Worm (Caenorhabditis elegans): ENCODE results near the gene ZK1290.5.
A peak's percentile ranks its signal among the peaks of the same experiment; 100 is the strongest.

Gene ZK1290.5

ce11 chrII:7529078-7529683, at the start of gene ZK1290.5:
ZK1290.5 (plus strand) TSS chrII:7529643.
- no peak for TF ChIP-seq ref-1 (GFP tag; conservative IDR thresholded peaks at IDR 0.05)
- TF ChIP-seq flt-1 (GFP tag; IDR thresholded peaks at IDR 0.05), result no peak
- TF ChIP-seq cog-1 (tag; optimal IDR thresholded peaks at IDR 0.05), result peak; percentile 5

- TF ChIP-seq klf-2 (GFP tag; conservative IDR thresholded peaks at IDR 0.05), result no peak
- TF ChIP-seq T22C8.4 (GFP tag; IDR thresholded peaks at IDR 0.05), result no peak
- no peak for TF ChIP-seq ztf-29 (GFP tag; IDR thresholded peaks at IDR 0.05)
- no peak for TF ChIP-seq ztf-23 (GFP tag; IDR thresholded peaks at IDR 0.05)
- no peak for TF ChIP-seq tab-1 (GFP tag; IDR thresholded peaks at IDR 0.05)
- TF ChIP-seq flt-1 (GFP tag; IDR thresholded peaks at IDR 0.05), result no peak
- TF ChIP-seq ref-1 (GFP tag; conservative IDR thresholded peaks at IDR 0.05), result no peak
- TF ChIP-seq cog-1 (tag; optimal IDR thresholded peaks at IDR 0.05), result no peak
- TF ChIP-seq med-1 (GFP tag; optimal IDR thresholded peaks at IDR 0.05; ENCODE audit: insufficient read depth), result no peak
These were observed 46.4 kb upstream of the ZK1290.5 start, which contains the start of gene cah-2 for ce11 chrII:7483009-7483408. cah-2 (minus strand) TSS chrII:7483109.

DNA sequence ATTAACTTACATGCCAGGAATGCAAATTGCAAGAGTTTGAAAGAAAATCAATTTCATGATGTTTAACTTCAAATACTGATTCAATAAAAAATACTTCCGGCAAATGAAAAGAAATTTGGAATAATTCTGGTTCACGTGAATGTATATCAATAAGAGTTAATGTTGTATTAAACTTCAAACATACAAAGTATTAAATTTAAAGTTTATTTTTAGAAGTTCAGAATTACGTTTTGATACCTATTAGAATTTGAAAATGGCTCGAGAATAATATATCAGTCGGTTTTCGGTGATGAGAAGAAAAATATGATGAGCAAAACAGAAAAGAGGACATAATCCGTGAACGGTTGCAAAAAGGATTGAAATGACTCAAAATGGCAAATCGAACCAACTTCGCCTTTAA, 39.8 kb upstream of the ZK1290.5 start, which contains the start of gene D1022.9:
Gene D1022.9, minus strand, starts transcription at position 101 of the 400 bp plus-strand sequence.
- no peak for TF ChIP-seq klf-2 (GFP tag; conservative IDR thresholded peaks at IDR 0.05)

DNA sequence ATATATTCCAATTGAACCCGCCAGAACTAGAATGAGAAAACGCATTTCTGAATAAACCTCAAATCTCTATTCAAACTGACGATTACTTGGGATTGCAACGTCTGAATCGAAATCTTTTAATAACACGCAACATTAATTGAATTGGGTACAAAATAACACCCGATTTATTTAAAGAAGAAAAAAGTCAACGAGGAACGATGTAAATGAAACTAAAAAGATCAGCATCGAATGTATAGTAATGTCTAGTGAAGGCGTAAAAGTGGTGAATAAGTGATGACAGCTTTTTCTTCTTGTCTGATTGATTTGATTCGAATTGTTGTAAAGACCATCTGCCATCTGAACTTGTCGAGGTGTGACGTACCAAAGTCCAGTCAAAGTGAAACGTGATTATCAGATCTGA, 35.8 kb upstream of the ZK1290.5 start, which contains the start of gene nas-23:
Gene nas-23, minus strand, starts transcription at position 101 of the 400 bp plus-strand sequence.
- TF ChIP-seq flt-1 (GFP tag; IDR thresholded peaks at IDR 0.05), result no peak
- TF ChIP-seq cog-1 (tag; optimal IDR thresholded peaks at IDR 0.05), result no peak
- TF ChIP-seq T22C8.4 (GFP tag; IDR thresholded peaks at IDR 0.05), result no peak
- no peak for TF ChIP-seq med-1 (GFP tag; optimal IDR thresholded peaks at IDR 0.05; ENCODE audit: insufficient read depth)
- no peak for TF ChIP-seq ztf-23 (GFP tag; IDR thresholded peaks at IDR 0.05)
- TF ChIP-seq tab-1 (GFP tag; IDR thresholded peaks at IDR 0.05), result no peak
- TF ChIP-seq ref-1 (GFP tag; conservative IDR thresholded peaks at IDR 0.05), result no peak
- TF ChIP-seq ztf-29 (GFP tag; IDR thresholded peaks at IDR 0.05), result no peak
- no peak for TF ChIP-seq klf-2 (GFP tag; conservative IDR thresholded peaks at IDR 0.05)

- TF ChIP-seq ref-1 (GFP tag; conservative IDR thresholded peaks at IDR 0.05) (no peak), T22C8.4 (GFP tag; IDR thresholded peaks at IDR 0.05) (no peak), flt-1 (GFP tag; IDR thresholded peaks at IDR 0.05) (no peak), ztf-29 (GFP tag; IDR thresholded peaks at IDR 0.05) (no peak), tab-1 (GFP tag; IDR thresholded peaks at IDR 0.05) (no peak), med-1 (GFP tag; optimal IDR thresholded peaks at IDR 0.05; ENCODE audit: insufficient read depth) (no peak), klf-2 (GFP tag; conservative IDR thresholded peaks at IDR 0.05) (no peak), ztf-23 (GFP tag; IDR thresholded peaks at IDR 0.05) (no peak), cog-1 (tag; optimal IDR thresholded peaks at IDR 0.05) (no peak)
These were observed 35.3 kb upstream of the ZK1290.5 start, which contains the start of gene R10H1.1 for ce11 chrII:7494155-7494554. R10H1.1 (plus strand) TSS chrII:7494455.

ce11 chrII:7496070-7496469, 33.4 kb upstream of the ZK1290.5 start, which contains the start of gene spi-1:
spi-1 (plus strand) TSS chrII:7496247.
- TF ChIP-seq tab-1 (GFP tag; IDR thresholded peaks at IDR 0.05), result no peak
- TF ChIP-seq cog-1 (tag; optimal IDR thresholded peaks at IDR 0.05), result no peak
- TF ChIP-seq ref-1 (GFP tag; conservative IDR thresholded peaks at IDR 0.05), result no peak
- TF ChIP-seq ztf-29 (GFP tag; IDR thresholded peaks at IDR 0.05), result no peak
- TF ChIP-seq klf-2 (GFP tag; conservative IDR thresholded peaks at IDR 0.05), result no peak
- no peak for TF ChIP-seq ztf-23 (GFP tag; IDR thresholded peaks at IDR 0.05)
- no peak for TF ChIP-seq T22C8.4 (GFP tag; IDR thresholded peaks at IDR 0.05)
- TF ChIP-seq med-1 (GFP tag; optimal IDR thresholded peaks at IDR 0.05; ENCODE audit: insufficient read depth), result no peak
- TF ChIP-seq flt-1 (GFP tag; IDR thresholded peaks at IDR 0.05), result no peak

DNA sequence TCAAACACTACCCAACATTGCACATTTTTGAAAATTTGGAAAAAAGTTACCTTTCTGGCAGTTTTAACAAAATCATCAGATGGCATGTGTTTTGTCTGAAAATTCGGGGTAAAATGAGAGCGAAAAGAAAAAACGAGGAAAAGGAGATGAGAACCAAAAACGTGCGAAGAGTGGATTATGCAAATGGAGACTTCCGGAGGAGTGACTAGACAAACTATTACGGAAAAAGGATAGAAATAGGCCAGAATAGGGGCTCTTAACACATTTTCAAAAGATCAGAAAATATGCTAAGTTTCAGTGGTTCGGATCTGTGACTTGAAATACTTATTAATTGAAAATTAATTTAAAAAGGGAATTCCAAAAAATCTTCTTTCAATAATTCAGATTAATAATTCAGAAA, 30.1 kb upstream of the ZK1290.5 start, which contains the start of gene srab-14:
Gene srab-14, minus strand, starts transcription at position 101 of the 400 bp plus-strand sequence.
- no peak for TF ChIP-seq ref-1 (GFP tag; conservative IDR thresholded peaks at IDR 0.05)
- no peak for TF ChIP-seq med-1 (GFP tag; optimal IDR thresholded peaks at IDR 0.05; ENCODE audit: insufficient read depth)
- TF ChIP-seq T22C8.4 (GFP tag; IDR thresholded peaks at IDR 0.05), result no peak
- TF ChIP-seq flt-1 (GFP tag; IDR thresholded peaks at IDR 0.05), result no peak
- TF ChIP-seq tab-1 (GFP tag; IDR thresholded peaks at IDR 0.05), result no peak
- no peak for TF ChIP-seq cog-1 (tag; optimal IDR thresholded peaks at IDR 0.05)
- no peak for TF ChIP-seq ztf-29 (GFP tag; IDR thresholded peaks at IDR 0.05)
- TF ChIP-seq klf-2 (GFP tag; conservative IDR thresholded peaks at IDR 0.05), result no peak
- TF ChIP-seq ztf-23 (GFP tag; IDR thresholded peaks at IDR 0.05), result no peak

- TF ChIP-seq med-1 (GFP tag; optimal IDR thresholded peaks at IDR 0.05; ENCODE audit: insufficient read depth), result no peak
- no peak for TF ChIP-seq cog-1 (tag; optimal IDR thresholded peaks at IDR 0.05)
- TF ChIP-seq ztf-29 (GFP tag; IDR thresholded peaks at IDR 0.05), result no peak
- no peak for TF ChIP-seq klf-2 (GFP tag; conservative IDR thresholded peaks at IDR 0.05)
- no peak for TF ChIP-seq ztf-23 (GFP tag; IDR thresholded peaks at IDR 0.05)
- no peak for TF ChIP-seq ref-1 (GFP tag; conservative IDR thresholded peaks at IDR 0.05)
- TF ChIP-seq flt-1 (GFP tag; IDR thresholded peaks at IDR 0.05), result no peak
- no peak for TF ChIP-seq tab-1 (GFP tag; IDR thresholded peaks at IDR 0.05)
- no peak for TF ChIP-seq T22C8.4 (GFP tag; IDR thresholded peaks at IDR 0.05)
These were observed 24.4 kb upstream of the ZK1290.5 start, which contains the start of gene C28F5.1 for ce11 chrII:7505005-7505404. C28F5.1 (plus strand) TSS chrII:7505305.

- TF ChIP-seq flt-1 (GFP tag; IDR thresholded peaks at IDR 0.05), result no peak
- TF ChIP-seq tab-1 (GFP tag; IDR thresholded peaks at IDR 0.05), result no peak
- no peak for TF ChIP-seq ztf-29 (GFP tag; IDR thresholded peaks at IDR 0.05)
- no peak for TF ChIP-seq ref-1 (GFP tag; conservative IDR thresholded peaks at IDR 0.05)
- no peak for TF ChIP-seq ztf-23 (GFP tag; IDR thresholded peaks at IDR 0.05)
- no peak for TF ChIP-seq cog-1 (tag; optimal IDR thresholded peaks at IDR 0.05)
- TF ChIP-seq T22C8.4 (GFP tag; IDR thresholded peaks at IDR 0.05), result no peak
- TF ChIP-seq klf-2 (GFP tag; conservative IDR thresholded peaks at IDR 0.05), result no peak
- TF ChIP-seq med-1 (GFP tag; optimal IDR thresholded peaks at IDR 0.05; ENCODE audit: insufficient read depth), result no peak
These were observed 10.2 kb upstream of the ZK1290.5 start, which contains the start of gene glb-9 for ce11 chrII:7519221-7519620. glb-9 (minus strand) TSS chrII:7519321.

DNA sequence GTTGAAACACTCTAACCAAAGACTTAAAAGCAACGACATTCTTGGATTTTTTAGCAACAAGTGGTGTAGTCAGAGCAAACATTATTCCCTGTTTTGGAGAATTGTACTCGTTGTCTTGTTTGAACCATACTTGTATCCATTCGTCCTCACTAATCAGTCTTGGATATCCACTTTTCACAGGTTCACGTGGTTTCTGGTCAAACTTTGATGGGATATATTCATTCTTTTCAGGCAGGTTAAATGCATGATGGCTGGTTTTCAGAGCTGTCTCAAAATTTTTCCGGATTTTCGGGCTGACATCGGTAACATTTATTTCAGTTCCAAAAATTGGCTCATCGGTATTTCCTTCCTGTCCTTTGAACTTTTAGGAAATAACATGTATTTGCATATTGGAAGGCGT, 8.0 kb upstream of the ZK1290.5 start:
- no peak for TF ChIP-seq cog-1 (tag; optimal IDR thresholded peaks at IDR 0.05)
- no peak for TF ChIP-seq med-1 (GFP tag; optimal IDR thresholded peaks at IDR 0.05; ENCODE audit: insufficient read depth)
- no peak for TF ChIP-seq flt-1 (GFP tag; IDR thresholded peaks at IDR 0.05)
- no peak for TF ChIP-seq ztf-23 (GFP tag; IDR thresholded peaks at IDR 0.05)
- no peak for TF ChIP-seq T22C8.4 (GFP tag; IDR thresholded peaks at IDR 0.05)
- no peak for TF ChIP-seq ztf-29 (GFP tag; IDR thresholded peaks at IDR 0.05)
- no peak for TF ChIP-seq klf-2 (GFP tag; conservative IDR thresholded peaks at IDR 0.05)
- TF ChIP-seq tab-1 (GFP tag; IDR thresholded peaks at IDR 0.05), result no peak
- no peak for TF ChIP-seq ref-1 (GFP tag; conservative IDR thresholded peaks at IDR 0.05)

Measured in whole organism, midembryonic.